Worm (Caenorhabditis elegans) whole organism, young adult: ENCODE results near the gene nlp-1.
A peak's percentile ranks its signal among the peaks of the same experiment; 100 is the strongest.

Experiments
- D2030.7 ChIP-seq: fragments of 200-800 bp; sonication (Bioruptor generic); IDR thresholded peaks from 2 replicates; pipeline ENCODE4 v1.3.6; 2022; ENCODE audit warnings: missing genetic modification reagents, missing genetic modification characterization, missing compliant biosample characterization
- F22D6.2 ChIP-seq: sonication (generic microtip); optimal IDR thresholded peaks from 2 replicates; lab custom pipeline; 2016; ENCODE audit warnings: mild to moderate bottlenecking, missing genetic modification characterization, missing compliant biosample characterization
- K12H6.12 ChIP-seq: fragments of 200-800 bp; sonication (Bioruptor generic); optimal IDR thresholded peaks from 2 replicates; lab custom pipeline; 2018; ENCODE audit warnings: mild to moderate bottlenecking, missing genetic modification characterization, missing compliant biosample characterization
- Y53G8AR.9 ChIP-seq: fragments of 200-800 bp; sonication (Bioruptor generic); conservative IDR thresholded peaks from 2 replicates; pipeline ENCODE4 v1.3.6; 2022; ENCODE audit warnings: missing genetic modification reagents, missing genetic modification characterization, missing compliant biosample characterization
- Y79H2A.3 ChIP-seq: fragments of 200-800 bp; sonication (Bioruptor generic); conservative IDR thresholded peaks from 2 replicates; pipeline ENCODE4 v1.3.6; 2022; ENCODE audit warnings: missing genetic modification reagents, missing genetic modification characterization, missing compliant biosample characterization
- atf-7 ChIP-seq: sonication (generic microtip); optimal IDR thresholded peaks from 2 replicates; lab custom pipeline; 2017; ENCODE audit warnings: mild to moderate bottlenecking, missing genetic modification characterization, missing compliant biosample characterization
- athp-1 ChIP-seq: sonication (generic microtip); optimal IDR thresholded peaks from 2 replicates; lab custom pipeline; 2017; ENCODE audit warnings: mild to moderate bottlenecking, missing genetic modification characterization, missing compliant biosample characterization
- attf-3 ChIP-seq: fragments of 200-800 bp; sonication (Bioruptor generic); conservative IDR thresholded peaks from 2 replicates; pipeline ENCODE4 v1.3.6; 2022; ENCODE audit warnings: missing genetic modification reagents, missing genetic modification characterization, missing compliant biosample characterization
- bed-1 ChIP-seq: fragments of 200-800 bp; sonication (Bioruptor generic); IDR thresholded peaks from 2 replicates; pipeline ENCODE4 v1.3.6; 2022; ENCODE audit warnings: missing genetic modification reagents, missing genetic modification characterization, missing compliant biosample characterization
- ceh-27 ChIP-seq: fragments of 200-800 bp; sonication (Bioruptor generic); optimal IDR thresholded peaks from 2 replicates; lab custom pipeline; 2018; ENCODE audit warnings: mild to moderate bottlenecking, missing genetic modification characterization, moderate library complexity, missing compliant biosample characterization
- chd-7 ChIP-seq: sonication (generic microtip); optimal IDR thresholded peaks from 2 replicates; lab custom pipeline; 2016; ENCODE audit warnings: mild to moderate bottlenecking, missing genetic modification characterization, moderate library complexity, missing compliant biosample characterization
- dox-1 ChIP-seq: fragments of 200-800 bp; sonication (Bioruptor generic); IDR thresholded peaks from 2 replicates; pipeline ENCODE4 v1.3.6; 2022; ENCODE audit warnings: missing genetic modification reagents, missing genetic modification characterization, missing compliant biosample characterization
- efl-1 ChIP-seq: fragments of 150-350 bp; optimal IDR thresholded peaks from 2 replicates; lab custom pipeline; 2014; ENCODE audit warnings: missing biosample characterization, missing genetic modification reagents, missing genetic modification characterization
- egrh-3 ChIP-seq: fragments of 200-800 bp; sonication (Bioruptor generic); IDR thresholded peaks from 2 replicates; pipeline ENCODE4 v1.3.6; 2022; ENCODE audit warnings: missing genetic modification reagents, missing genetic modification characterization, missing compliant biosample characterization
- ets-4 ChIP-seq: fragments of 200-800 bp; sonication (Bioruptor generic); optimal IDR thresholded peaks from 2 replicates; lab custom pipeline; 2018; ENCODE audit warnings: mild to moderate bottlenecking, missing genetic modification characterization, missing compliant biosample characterization
- fkh-3 ChIP-seq: sonication (generic microtip); optimal IDR thresholded peaks from 2 replicates; lab custom pipeline; 2016; ENCODE audit warnings: mild to moderate bottlenecking, missing genetic modification characterization, missing compliant biosample characterization
- hlh-26 ChIP-seq: fragments of 200-800 bp; sonication (Bioruptor generic); conservative IDR thresholded peaks from 2 replicates; pipeline ENCODE4 v1.3.6; 2022; ENCODE audit warnings: missing genetic modification reagents, missing genetic modification characterization, missing compliant biosample characterization
- lin-54 ChIP-seq: fragments of 200-800 bp; sonication (Bioruptor generic); optimal IDR thresholded peaks from 2 replicates; lab custom pipeline; 2018; ENCODE audit warnings: mild to moderate bottlenecking, missing genetic modification characterization, missing compliant biosample characterization
- madf-6 ChIP-seq: fragments of 200-800 bp; sonication (Bioruptor generic); IDR thresholded peaks from 2 replicates; pipeline ENCODE4 v1.3.6; 2022; ENCODE audit warnings: missing genetic modification reagents, missing genetic modification characterization, missing compliant biosample characterization
- mcd-1 ChIP-seq: fragments of 200-800 bp; sonication (Bioruptor generic); IDR thresholded peaks from 2 replicates; pipeline ENCODE4 v1.3.6; 2022; ENCODE audit warnings: missing genetic modification reagents, missing genetic modification characterization, missing compliant biosample characterization
- mel-28 ChIP-seq: sonication (generic microtip); optimal IDR thresholded peaks from 2 replicates; lab custom pipeline; 2016; ENCODE audit warnings: borderline replicate concordance, mild to moderate bottlenecking, missing genetic modification characterization, missing compliant biosample characterization
- mxl-1 ChIP-seq: sonication (generic microtip); optimal IDR thresholded peaks from 2 replicates; lab custom pipeline; 2016; ENCODE audit warnings: missing genetic modification characterization, missing compliant biosample characterization
- nfya-2 ChIP-seq: fragments of 200-800 bp; sonication (Bioruptor generic); IDR thresholded peaks from 2 replicates; pipeline ENCODE4 v1.3.6; 2022; ENCODE audit warnings: missing genetic modification reagents, missing genetic modification characterization, missing compliant biosample characterization
- nhr-179 ChIP-seq: sonication (generic microtip); optimal IDR thresholded peaks from 2 replicates; lab custom pipeline; 2016; ENCODE audit warnings: mild to moderate bottlenecking, missing genetic modification characterization, missing compliant biosample characterization
- nhr-80 ChIP-seq: sonication (generic microtip); optimal IDR thresholded peaks from 2 replicates; lab custom pipeline; 2016; ENCODE audit warnings: missing genetic modification characterization, missing compliant biosample characterization
- pbrm-1 ChIP-seq: fragments of 200-800 bp; sonication (Bioruptor generic); IDR thresholded peaks from 2 replicates; pipeline ENCODE4 v1.3.6; 2022; ENCODE audit warnings: missing genetic modification reagents, missing genetic modification characterization, missing compliant biosample characterization
- rcor-1 ChIP-seq: fragments of 200-800 bp; sonication (Bioruptor generic); IDR thresholded peaks from 2 replicates; pipeline ENCODE4 v1.3.6; 2022; ENCODE audit warnings: missing genetic modification reagents, missing genetic modification characterization, missing compliant biosample characterization
- tlf-1 ChIP-seq: fragments of 200-800 bp; sonication (Bioruptor generic); optimal IDR thresholded peaks from 2 replicates; lab custom pipeline; 2018; ENCODE audit warnings: mild to moderate bottlenecking, missing genetic modification characterization, missing compliant biosample characterization
- unc-130 ChIP-seq: sonication (generic microtip); optimal IDR thresholded peaks from 2 replicates; lab custom pipeline; 2016; ENCODE audit warnings: missing genetic modification reagents, missing genetic modification characterization, missing compliant biosample characterization
- zfh-2 ChIP-seq: fragments of 200-800 bp; sonication (Bioruptor generic); conservative IDR thresholded peaks from 2 replicates; pipeline ENCODE4 v1.3.6; 2022; ENCODE audit warnings: missing genetic modification reagents, missing genetic modification characterization, missing compliant biosample characterization
- ztf-26 ChIP-seq: sonication (generic microtip); optimal IDR thresholded peaks from 2 replicates; lab custom pipeline; 2017; ENCODE audit warnings: missing genetic modification characterization, missing compliant biosample characterization
- ztf-28 ChIP-seq: fragments of 200-800 bp; sonication (Bioruptor generic); IDR thresholded peaks from 2 replicates; pipeline ENCODE4 v1.3.6; 2022; ENCODE audit warnings: missing genetic modification reagents, missing genetic modification characterization, missing compliant biosample characterization

Gene nlp-1

ce11 chrX:3727274-3727673, at the start of gene nlp-1:
TSS of gene nlp-1 (plus strand) at chrX:3727574.
- TF ChIP-seq ets-4 = no peak
- TF ChIP-seq madf-6 (GFP tag; lab: Robert Waterston, UW) = no peak
- no peak for TF ChIP-seq unc-130 (GFP tag; lab: Kevin White, UChicago)
- no peak for TF ChIP-seq F22D6.2
- no peak for TF ChIP-seq bed-1 (GFP tag; lab: Robert Waterston, UW)
- TF ChIP-seq pbrm-1 (GFP tag; lab: Robert Waterston, UW) = no peak
- no peak for TF ChIP-seq attf-3 (GFP tag; lab: Robert Waterston, UW)
- no peak for TF ChIP-seq mel-28
- no peak for TF ChIP-seq nfya-2 (GFP tag; lab: Robert Waterston, UW)
- no peak for TF ChIP-seq ztf-28 (GFP tag; lab: Robert Waterston, UW)
- no peak for TF ChIP-seq rcor-1 (GFP tag; lab: Robert Waterston, UW)
- no peak for TF ChIP-seq Y53G8AR.9
- no peak for TF ChIP-seq hlh-26
- TF ChIP-seq tlf-1 (GFP tag; lab: Kevin White, UChicago) = no peak
- TF ChIP-seq athp-1 (tag; lab: Kevin White, UChicago) = no peak
- TF ChIP-seq mxl-1 = no peak

- peak; percentile 57 for TF ChIP-seq K12H6.12 (tag; lab: Kevin White, UChicago)
- peak; percentile 68 for TF ChIP-seq ceh-27 (GFP tag; lab: Kevin White, UChicago)
- peak; percentile 66 for TF ChIP-seq zfh-2 (GFP tag; lab: Robert Waterston, UW)
- TF ChIP-seq nhr-179 (tag; lab: Kevin White, UChicago) = no peak
- TF ChIP-seq dox-1 (GFP tag; lab: Robert Waterston, UW) = peak; percentile 48; the same call in 1 of the 2 replicates
- peak; percentile 24 for TF ChIP-seq lin-54 (GFP tag; lab: Kevin White, UChicago)
- peak; percentile 20 for TF ChIP-seq efl-1 (GFP tag; lab: Kevin White, UChicago)
- TF ChIP-seq mcd-1 = peak; percentile 72
- peak; percentile 58 for TF ChIP-seq chd-7 (tag; lab: Kevin White, UChicago)
- TF ChIP-seq egrh-3 (GFP tag; lab: Robert Waterston, UW) = no peak
- peak; percentile 54 for TF ChIP-seq nhr-80 (tag; lab: Kevin White, UChicago)
- TF ChIP-seq Y79H2A.3 (GFP tag; lab: Robert Waterston, UW) = no peak
- peak; percentile 8 for TF ChIP-seq atf-7 (tag; lab: Kevin White, UChicago)
- TF ChIP-seq ztf-26 (tag; lab: Kevin White, UChicago) = peak; percentile 21
Measured at ce11 chrX:3678507-3679175, 48.7 kb upstream of the nlp-1 start, which contains the start of gene tag-52. TSS of gene tag-52 (minus strand) at chrX:3678557.

ce11 chrX:3680544-3681214, 46.7 kb upstream of the nlp-1 start, which contains the start of gene tsp-17:
TSS of gene tsp-17 (plus strand) at chrX:3681164.
- no peak for TF ChIP-seq tlf-1 (GFP tag; lab: Kevin White, UChicago)
- no peak for TF ChIP-seq D2030.7 (GFP tag; lab: Robert Waterston, UW)
- TF ChIP-seq, all 124 proteins: peak for 0

DNA sequence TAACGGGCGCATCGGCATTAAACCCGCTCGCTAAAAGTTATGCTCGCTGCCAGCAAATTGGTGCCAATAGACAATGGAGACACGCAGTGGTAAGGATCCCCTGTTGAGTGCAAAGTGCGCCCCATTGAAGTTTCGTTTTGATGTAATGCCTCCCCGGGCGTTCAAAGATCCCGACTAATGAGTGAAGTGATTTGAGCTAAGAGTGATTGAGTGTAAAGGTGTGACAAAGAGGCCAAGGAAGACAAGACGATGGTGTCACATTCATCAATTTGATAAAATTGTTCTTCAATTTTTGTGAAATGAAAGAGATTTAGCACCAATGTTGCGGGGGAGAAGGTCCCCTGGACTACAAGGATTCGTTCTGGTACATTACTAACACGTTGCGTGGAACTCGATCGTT, 44.3 kb upstream of the nlp-1 start:
- TF ChIP-seq fkh-3 (tag; lab: Kevin White, UChicago) = no peak
